Fruit fly (Drosophila melanogaster) S2 (cell line): Measurements from ENCODE around the gene Grl62b.

Experiments
- CG8478 ChIP-seq: fragments of >200 bp; optimal IDR thresholded peaks from 2 replicates; lab custom pipeline; 2018
- CTCF ChIP-seq, 2 experiments: fragments of >200 bp; optimal IDR thresholded peaks; 2 replicates each; lab custom pipeline; 2018

Gene Grl62b

dm6 chr3L:2023291-2023690 lies at the start of gene Grl62b:
Gene Grl62b, minus strand, starts transcription at chr3L:2023391.
- TF ChIP-seq CTCF (optimal IDR thresholded peaks at IDR 0.05; lab: Kevin White, UChicago) (no peak), CG8478 (lab: Kevin White, UChicago) (no peak)

dm6 chr3L:2038124-2038523 lies 14.9 kb upstream of the Grl62b start, which contains the start of gene CG42355:
Gene CG42355, minus strand, starts transcription at chr3L:2038224.
- TF ChIP-seq CTCF (optimal IDR thresholded peaks at IDR 0.05; lab: Kevin White, UChicago): no peak
- no peak for TF ChIP-seq CG8478 (lab: Kevin White, UChicago)

- TF ChIP-seq CG8478 (lab: Kevin White, UChicago) (no peak), CTCF (optimal IDR thresholded peaks at IDR 0.05; lab: Kevin White, UChicago) (no peak)
Observed at dm6 chr3L:2026691-2027090, 3.5 kb upstream of the Grl62b start, which contains the start of gene Grl62c. Gene Grl62c, plus strand, starts transcription at chr3L:2026991.

- TF ChIP-seq CTCF (optimal IDR thresholded peaks at IDR 0.05; lab: Kevin White, UChicago) (no peak), CG8478 (lab: Kevin White, UChicago) (no peak)
Observed at dm6 chr3L:2021858-2022257, 1.3 kb downstream of the Grl62b start, which contains the start of gene Grl62a. Gene Grl62a, minus strand, starts transcription at chr3L:2021958.

- TF ChIP-seq CTCF (optimal IDR thresholded peaks at IDR 0.05; lab: Kevin White, UChicago) (no peak), CG8478 (lab: Kevin White, UChicago) (no peak)
Observed at dm6 chr3L:2005551-2005950, 17.6 kb downstream of the Grl62b start, which contains the start of gene CG42841. Gene CG42841, minus strand, starts transcription at chr3L:2005651.

- no peak for TF ChIP-seq CTCF (optimal IDR thresholded peaks at IDR 0.05; lab: Kevin White, UChicago)
- TF ChIP-seq CG8478 (lab: Kevin White, UChicago): no peak
Observed at dm6 chr3L:2004732-2005131, 18.5 kb downstream of the Grl62b start.

- no peak for TF ChIP-seq CTCF (optimal IDR thresholded peaks at IDR 0.05; lab: Kevin White, UChicago)
- no peak for TF ChIP-seq CG8478 (lab: Kevin White, UChicago)
Observed at dm6 chr3L:1985406-1985805, 37.8 kb downstream of the Grl62b start.

dm6 chr3L:1976760-1977159 lies 46.4 kb downstream of the Grl62b start:
- TF ChIP-seq CG8478 (lab: Kevin White, UChicago) (no peak), CTCF (optimal IDR thresholded peaks at IDR 0.05; lab: Kevin White, UChicago) (no peak)
